Worm (Caenorhabditis elegans) whole organism, late embryonic: Measurements from ENCODE around the gene M163.22.

Experiments
- ceh-22 ChIP-seq: sonication (generic microtip); optimal IDR thresholded peaks from 2 replicates; lab custom pipeline; 2017; ENCODE audit warnings: missing biosample characterization, missing genetic modification characterization
- pha-2 ChIP-seq: sonication (generic microtip); optimal IDR thresholded peaks from 2 replicates; lab custom pipeline; 2017; ENCODE audit warnings: mild to moderate bottlenecking, missing genetic modification characterization, missing compliant biosample characterization

- TF ChIP-seq ceh-22, result no peak
- TF ChIP-seq pha-2 (tag; lab: Kevin White, UChicago), result no peak
Measured at ce11 chrX:14466532-14466931, 839 bp downstream of the M163.22 start, which contains the start of gene M163.21.
